Fruit fly (Drosophila melanogaster) whole organism, prepupa: ENCODE measurements around the gene CG18549.

Experiments used
- Blimp-1 ChIP-seq: fragments of 200-800 bp; sonication (Bioruptor generic); optimal IDR thresholded peaks from 3 replicates; lab custom pipeline; 2017; ENCODE audit warnings: missing biosample characterization, missing genetic modification characterization, mild to moderate bottlenecking, moderate library complexity, missing genetic modification reagents
- CG10669 ChIP-seq: fragments of 200-800 bp; sonication (Bioruptor generic); optimal IDR thresholded peaks from 3 replicates; lab custom pipeline; 2018; ENCODE audit warnings: missing biosample characterization, mild to moderate bottlenecking, missing genetic modification characterization, moderate library complexity
- CG11762 ChIP-seq: fragments of 200-800 bp; sonication (Bioruptor generic); optimal IDR thresholded peaks from 3 replicates; lab custom pipeline; 2016; ENCODE audit warnings: missing biosample characterization, missing genetic modification characterization; ENCODE audit not compliant: insufficient read depth
- CG1621 ChIP-seq: fragments of 200-800 bp; sonication (Bioruptor generic); optimal IDR thresholded peaks from 3 replicates; lab custom pipeline; 2018; ENCODE audit warnings: missing biosample characterization, mild to moderate bottlenecking, missing genetic modification characterization
- CG16779 ChIP-seq: fragments of 200-800 bp; sonication (Bioruptor generic); optimal IDR thresholded peaks from 3 replicates; lab custom pipeline; 2017; ENCODE audit warnings: missing biosample characterization, mild to moderate bottlenecking, missing genetic modification characterization
- CG3032 ChIP-seq: fragments of 200-800 bp; optimal IDR thresholded peaks from 2 replicates; lab custom pipeline; 2019; ENCODE audit warnings: missing biosample characterization, mild to moderate bottlenecking, missing genetic modification characterization, moderate library complexity
- CG34406 ChIP-seq: fragments of 200-800 bp; sonication (Bioruptor generic); optimal IDR thresholded peaks from 3 replicates; lab custom pipeline; 2016; ENCODE audit warnings: missing biosample characterization, missing genetic modification characterization
- CG6276 ChIP-seq: fragments of 200-800 bp; sonication (Bioruptor generic); optimal IDR thresholded peaks from 2 replicates; lab custom pipeline; 2017; ENCODE audit warnings: missing biosample characterization, mild to moderate bottlenecking, missing genetic modification characterization
- CG6792 ChIP-seq: fragments of 200-800 bp; sonication (Bioruptor generic); optimal IDR thresholded peaks from 3 replicates; lab custom pipeline; 2016; ENCODE audit warnings: missing biosample characterization, missing genetic modification characterization
- CG6808 ChIP-seq: fragments of 200-800 bp; sonication (Bioruptor generic); optimal IDR thresholded peaks from 3 replicates; lab custom pipeline; 2017; ENCODE audit warnings: missing biosample characterization, missing genetic modification characterization, mild to moderate bottlenecking, moderate library complexity, missing genetic modification reagents
- CG7368 ChIP-seq: fragments of 200-800 bp; sonication (Bioruptor generic); optimal IDR thresholded peaks from 3 replicates; lab custom pipeline; 2016; ENCODE audit warnings: missing biosample characterization, missing genetic modification characterization
- CG8319 ChIP-seq: fragments of 200-800 bp; sonication (Bioruptor generic); optimal IDR thresholded peaks from 3 replicates; lab custom pipeline; 2016; ENCODE audit warnings: missing biosample characterization, missing genetic modification characterization
- Eip75B ChIP-seq: fragments of 200-800 bp; sonication (Bioruptor generic); optimal IDR thresholded peaks from 3 replicates; lab custom pipeline; 2016; ENCODE audit warnings: missing biosample characterization, missing genetic modification characterization
- Eip93F ChIP-seq: fragments of 200-800 bp; sonication (Bioruptor generic); optimal IDR thresholded peaks from 2 replicates; lab custom pipeline; 2016; ENCODE audit warnings: missing biosample characterization, mild to moderate bottlenecking, missing genetic modification characterization
- Gug ChIP-seq: fragments of 200-800 bp; sonication (Bioruptor generic); IDR thresholded peaks from 2 replicates; pipeline ENCODE4 v1.3.6; 2022; ENCODE audit warnings: missing biosample characterization, missing genetic modification characterization
- Hr39 ChIP-seq: fragments of 200-800 bp; sonication (Bioruptor generic); optimal IDR thresholded peaks from 2 replicates; lab custom pipeline; 2016; ENCODE audit warnings: missing biosample characterization, missing genetic modification characterization
- Hr4 ChIP-seq: fragments of 200-800 bp; sonication (Bioruptor generic); optimal IDR thresholded peaks from 3 replicates; lab custom pipeline; 2016; ENCODE audit warnings: missing biosample characterization, missing genetic modification characterization
- Met ChIP-seq: fragments of 200-800 bp; sonication (Bioruptor generic); optimal IDR thresholded peaks from 3 replicates; lab custom pipeline; 2016; ENCODE audit warnings: missing biosample characterization, missing genetic modification characterization
- Smox ChIP-seq: fragments of 200-800 bp; sonication (Bioruptor generic); optimal IDR thresholded peaks from 3 replicates; lab custom pipeline; 2016; ENCODE audit warnings: missing biosample characterization, missing genetic modification characterization
- Sox102F ChIP-seq: fragments of 200-800 bp; sonication (Bioruptor generic); optimal IDR thresholded peaks from 2 replicates; lab custom pipeline; 2016; ENCODE audit warnings: missing biosample characterization, mild to moderate bottlenecking, missing genetic modification characterization
- Sox15 ChIP-seq: fragments of 200-800 bp; sonication (Bioruptor generic); optimal IDR thresholded peaks from 3 replicates; lab custom pipeline; 2016; ENCODE audit warnings: missing biosample characterization, missing genetic modification characterization
- achi ChIP-seq: fragments of 200-800 bp; sonication (Bioruptor generic); optimal IDR thresholded peaks from 3 replicates; lab custom pipeline; 2016; ENCODE audit warnings: missing biosample characterization, missing genetic modification characterization
- acj6 ChIP-seq: fragments of 200-800 bp; sonication (Bioruptor generic); optimal IDR thresholded peaks from 3 replicates; lab custom pipeline; 2016; ENCODE audit warnings: missing biosample characterization, missing genetic modification characterization
- cyc ChIP-seq: fragments of 200-800 bp; sonication (Bioruptor generic); optimal IDR thresholded peaks from 3 replicates; lab custom pipeline; 2016; ENCODE audit warnings: missing biosample characterization, missing genetic modification characterization
- dac ChIP-seq: fragments of 200-800 bp; sonication (Bioruptor generic); optimal IDR thresholded peaks from 2 replicates; lab custom pipeline; 2017; ENCODE audit warnings: missing biosample characterization, mild to moderate bottlenecking, missing genetic modification characterization
- dsx ChIP-seq: fragments of 200-800 bp; optimal IDR thresholded peaks from 3 replicates; lab custom pipeline; 2019; ENCODE audit warnings: missing biosample characterization, mild to moderate bottlenecking, missing genetic modification characterization, moderate library complexity; ENCODE audit not compliant: poor library complexity, severe bottlenecking
- eg ChIP-seq: fragments of 200-800 bp; sonication (Bioruptor generic); IDR thresholded peaks from 3 replicates; pipeline ENCODE4 v1.3.6; 2022; ENCODE audit warnings: missing biosample characterization, missing genetic modification characterization
- fd59A ChIP-seq: fragments of 200-800 bp; sonication (Bioruptor generic); optimal IDR thresholded peaks from 2 replicates; lab custom pipeline; 2017; ENCODE audit warnings: missing biosample characterization, mild to moderate bottlenecking, missing genetic modification characterization, missing genetic modification reagents
- fd85E ChIP-seq: fragments of 200-800 bp; sonication (Bioruptor generic); optimal IDR thresholded peaks from 3 replicates; lab custom pipeline; 2016; ENCODE audit warnings: missing biosample characterization, missing genetic modification characterization
- fkh ChIP-seq: fragments of 200-800 bp; sonication (Bioruptor generic); optimal IDR thresholded peaks from 3 replicates; lab custom pipeline; 2017; ENCODE audit warnings: missing biosample characterization, mild to moderate bottlenecking, missing genetic modification characterization, moderate library complexity
- net ChIP-seq: fragments of 200-800 bp; sonication (Bioruptor generic); optimal IDR thresholded peaks from 3 replicates; lab custom pipeline; 2016; ENCODE audit warnings: missing biosample characterization, missing genetic modification characterization
- pdm3 ChIP-seq: fragments of 200-800 bp; sonication (Bioruptor generic); optimal IDR thresholded peaks from 3 replicates; lab custom pipeline; 2016; ENCODE audit warnings: missing biosample characterization, missing genetic modification characterization
- salr ChIP-seq, 2 experiments: fragments of 200-800 bp; sonication (Bioruptor generic); optimal IDR thresholded peaks; 3 replicates each; lab custom pipeline; 2016 to 2018; ENCODE audit warnings: missing biosample characterization in 2 of 2, missing genetic modification characterization in 2 of 2, mild to moderate bottlenecking in 1 of 2
- ss ChIP-seq, 2 experiments: fragments of 200-800 bp; sonication (Bioruptor generic); optimal IDR thresholded peaks; 2 replicates in 1 of 2; 3 replicates in 1 of 2; lab custom pipeline; 2017 to 2018; ENCODE audit warnings: mild to moderate bottlenecking in 2 of 2, missing biosample characterization in 2 of 2, missing genetic modification characterization in 2 of 2, moderate library complexity in 1 of 2
- svp ChIP-seq: fragments of 200-800 bp; sonication (Bioruptor generic); peaks from one replicate; lab custom pipeline; 2016; ENCODE audit warnings: missing biosample characterization, missing genetic modification characterization
- vri ChIP-seq: fragments of 200-800 bp; sonication (Bioruptor generic); optimal IDR thresholded peaks from 3 replicates; lab custom pipeline; 2016; ENCODE audit warnings: missing biosample characterization, mild to moderate bottlenecking, missing genetic modification characterization

The CG18549 gene

DNA sequence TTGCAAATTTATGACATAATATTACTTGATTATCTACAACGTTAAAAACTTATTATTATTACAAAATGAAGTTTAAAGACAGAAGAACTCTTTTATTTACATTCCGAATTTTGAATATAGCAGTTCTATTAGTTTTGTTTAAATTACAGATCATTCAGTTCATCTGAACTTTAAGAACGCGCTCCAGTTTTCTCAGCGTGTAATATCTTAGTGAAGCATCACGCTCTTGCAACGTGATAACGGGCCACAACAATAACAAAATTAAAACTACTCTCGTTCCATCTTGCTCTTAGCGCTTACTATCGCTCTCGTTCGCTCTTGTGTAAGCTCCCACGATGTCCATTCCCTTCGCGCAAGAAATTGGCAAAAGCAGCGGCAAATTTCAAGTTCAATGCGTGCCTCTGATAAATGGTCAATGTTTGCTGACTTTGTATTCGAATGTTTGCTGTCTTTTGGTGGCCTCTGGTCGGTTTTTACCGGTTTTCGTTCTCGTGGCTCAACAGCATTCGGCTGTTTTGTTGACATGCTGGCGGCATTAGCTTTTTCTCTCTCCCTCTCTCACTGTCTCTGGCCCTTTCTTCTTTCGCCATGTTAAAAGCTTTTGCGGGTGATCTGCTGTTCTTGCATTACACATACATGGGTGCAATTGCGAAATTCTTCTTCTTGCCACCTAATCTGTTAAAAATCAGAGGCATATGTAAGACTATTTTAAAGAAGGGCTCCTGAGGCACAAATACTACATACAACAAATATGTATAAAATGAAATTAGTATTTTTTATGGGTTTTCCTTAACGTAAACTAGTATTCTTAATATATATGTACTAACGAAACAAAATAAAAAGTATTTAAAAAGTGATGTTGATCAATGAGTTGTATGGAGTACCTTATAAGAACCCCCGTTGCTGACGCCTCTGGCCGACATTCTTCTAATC, 6.2 kb upstream of the CG18549 start (continued):
- TF ChIP-seq Hr4 (GFP tag; lab: Kevin White, UChicago) (peak; percentile 67), CG6276 (GFP tag; lab: Kevin White, UChicago) (peak; percentile 65), fd59A (GFP tag; lab: Kevin White, UChicago) (no peak), Gug (GFP tag; lab: Robert Waterston, UW) (peak; percentile 47; the same call in 1 of the 2 replicates), fd85E (GFP tag; lab: Kevin White, UChicago) (no peak), CG1621 (tag; lab: Kevin White, UChicago) (no peak), Eip93F (GFP tag; lab: Kevin White, UChicago) (no peak), Blimp-1 (GFP tag; lab: Kevin White, UChicago) (no peak), Sox15 (no peak), CG10669 (GFP tag; lab: Kevin White, UChicago) (peak; percentile 40), Hr39 (GFP tag; lab: Kevin White, UChicago) (peak; percentile 46), CG8319 (no peak), svp (GFP tag; lab: Kevin White, UChicago) (peak; percentile 67), CG34406 (GFP tag; lab: Kevin White, UChicago) (peak; percentile 42), dac (peak; percentile 12), Eip75B (peak; percentile 51), dsx (GFP tag; lab: Kevin White, UChicago) (peak; percentile 88)

DNA sequence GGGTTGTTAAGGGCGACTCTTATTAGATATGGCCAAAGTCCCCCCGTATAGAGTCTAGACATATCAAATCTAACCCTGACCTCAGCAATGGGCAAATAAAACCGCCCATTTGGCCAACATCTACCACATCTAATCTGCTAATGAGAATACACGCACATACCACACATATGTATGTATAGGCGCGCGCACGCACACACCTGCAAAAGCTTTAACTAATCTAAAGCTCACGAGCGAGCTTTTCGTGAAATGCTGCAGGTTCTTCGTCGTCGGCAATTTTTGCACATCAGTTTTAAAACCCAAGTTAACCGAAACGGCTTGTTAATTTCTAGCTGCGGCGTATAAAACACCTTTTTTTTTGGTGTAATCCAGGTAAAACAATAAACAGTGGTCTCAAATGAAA, 5.3 kb upstream of the CG18549 start:
- TF ChIP-seq Sox102F (GFP tag; lab: Kevin White, UChicago) (no peak), CG8319 (no peak), vri (GFP tag; lab: Kevin White, UChicago) (no peak), Gug (GFP tag; lab: Robert Waterston, UW) (no peak), achi (GFP tag; lab: Kevin White, UChicago) (no peak), fkh (GFP tag; lab: Kevin White, UChicago) (no peak), Met (GFP tag; lab: Kevin White, UChicago) (no peak), Smox (GFP tag; lab: Kevin White, UChicago) (no peak), pdm3 (GFP tag; lab: Kevin White, UChicago) (no peak), CG34406 (GFP tag; lab: Kevin White, UChicago) (no peak), dsx (GFP tag; lab: Kevin White, UChicago) (no peak), CG11762 (GFP tag; lab: Kevin White, UChicago) (no peak), eg (GFP tag; lab: Robert Waterston, UW) (no peak), acj6 (GFP tag; lab: Kevin White, UChicago) (no peak), CG3032 (tag; lab: Kevin White, UChicago) (no peak), ss (GFP tag; optimal IDR thresholded peaks at IDR 0.05; lab: Kevin White, UChicago) (no peak)

DNA sequence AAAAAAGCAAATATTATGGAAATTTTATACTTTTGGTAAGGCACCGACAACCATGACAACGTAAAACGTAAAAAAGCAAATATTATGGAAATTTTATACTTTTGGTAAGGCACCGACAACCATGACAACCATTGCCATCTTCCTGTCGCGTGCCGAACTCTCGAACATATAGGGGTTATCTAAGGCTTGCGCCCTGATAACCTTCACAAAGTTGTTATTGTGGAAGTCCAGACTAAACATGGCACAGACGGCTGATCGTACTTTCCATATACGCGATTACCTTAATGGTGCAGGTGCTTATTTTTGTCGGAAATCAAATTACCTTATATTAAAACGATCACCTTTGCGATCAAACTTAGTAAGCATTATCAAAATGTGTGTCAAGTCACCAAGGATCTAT, 3.6 kb upstream of the CG18549 start:
- no peak for TF ChIP-seq fkh (GFP tag; lab: Kevin White, UChicago)
- no peak for TF ChIP-seq CG7368 (GFP tag; lab: Kevin White, UChicago)
- peak; percentile 95 for TF ChIP-seq svp (GFP tag; lab: Kevin White, UChicago)
- no peak for TF ChIP-seq CG3032 (tag; lab: Kevin White, UChicago)
- TF ChIP-seq net (GFP tag; lab: Kevin White, UChicago) = no peak
- TF ChIP-seq, all 60 proteins: peak for 1

DNA sequence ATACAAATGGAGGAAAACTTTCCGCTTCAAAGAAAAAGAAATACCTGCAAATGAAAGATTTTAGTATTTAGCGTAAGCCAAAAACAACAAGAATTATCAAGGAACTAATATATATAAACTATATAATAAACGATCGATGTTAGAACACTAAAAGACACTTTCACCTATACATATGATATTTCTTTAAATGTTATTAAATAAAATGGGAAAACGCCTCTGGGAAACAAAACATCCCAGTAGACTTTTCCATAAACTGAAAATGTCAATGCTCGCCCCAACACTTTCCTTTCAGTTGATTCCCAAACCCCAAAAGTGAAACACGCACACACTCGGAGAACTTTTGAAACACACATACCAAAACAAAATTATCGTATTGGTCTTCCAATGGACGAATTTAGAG, 1.7 kb upstream of the CG18549 start, which contains the start of gene vrs:
vrs (plus strand) TSS at position 301 of the 400 bp plus-strand sequence.
- TF ChIP-seq CG1621 (tag; lab: Kevin White, UChicago) = no peak
- no peak for TF ChIP-seq salr (GFP tag; optimal IDR thresholded peaks at IDR 0.05; lab: Kevin White, UChicago)
- TF ChIP-seq net (GFP tag; lab: Kevin White, UChicago) = no peak
- no peak for TF ChIP-seq CG34406 (GFP tag; lab: Kevin White, UChicago)
- no peak for TF ChIP-seq Smox (GFP tag; lab: Kevin White, UChicago)
- TF ChIP-seq Sox102F (GFP tag; lab: Kevin White, UChicago) = no peak
- TF ChIP-seq acj6 (GFP tag; lab: Kevin White, UChicago) = no peak
- no peak for TF ChIP-seq Blimp-1 (GFP tag; lab: Kevin White, UChicago)
- no peak for TF ChIP-seq CG6808
- TF ChIP-seq Sox15 = no peak
- no peak for TF ChIP-seq CG16779
- no peak for TF ChIP-seq cyc (GFP tag; lab: Kevin White, UChicago)
- no peak for TF ChIP-seq CG6792 (GFP tag; lab: Kevin White, UChicago)
